Fruit fly (Drosophila melanogaster) whole organism, embryonic: ENCODE results near the gene Obp99c.

Experiments used
- Ada2b ChIP-seq: fragments of 200-800 bp; sonication (Bioruptor generic); IDR thresholded peaks from 2 replicates; pipeline ENCODE4 v1.3.6; 2022; ENCODE audit warnings: missing biosample characterization, missing genetic modification characterization
- Antp ChIP-seq: fragments of 200-800 bp; sonication (Bioruptor generic); optimal IDR thresholded peaks from 3 replicates; lab custom pipeline; 2016; ENCODE audit warnings: missing biosample characterization, missing genetic modification characterization
- Asciz ChIP-seq: fragments of 200-800 bp; sonication (Bioruptor generic); optimal IDR thresholded peaks from 2 replicates; lab custom pipeline; 2017; ENCODE audit warnings: missing biosample characterization, mild to moderate bottlenecking, missing genetic modification characterization, missing genetic modification reagents
- CG10979 ChIP-seq: fragments of 200-800 bp; sonication (Bioruptor generic); optimal IDR thresholded peaks from 2 replicates; lab custom pipeline; 2018; ENCODE audit warnings: missing biosample characterization, mild to moderate bottlenecking, missing genetic modification characterization, moderate library complexity
- CG11696 ChIP-seq: fragments of 200-800 bp; sonication (Bioruptor generic); IDR thresholded peaks from 2 replicates; pipeline ENCODE4 v1.3.6; 2022; ENCODE audit warnings: missing biosample characterization, missing genetic modification characterization
- CG12155 ChIP-seq: fragments of 200-800 bp; sonication (Bioruptor generic); optimal IDR thresholded peaks from 3 replicates; lab custom pipeline; 2016; ENCODE audit warnings: missing biosample characterization, missing genetic modification characterization
- CG12219 ChIP-seq: fragments of 200-800 bp; sonication (Bioruptor generic); optimal IDR thresholded peaks from 3 replicates; lab custom pipeline; 2018; ENCODE audit warnings: missing biosample characterization, mild to moderate bottlenecking, missing genetic modification characterization
- CG13287 ChIP-seq: fragments of 200-800 bp; sonication (Bioruptor generic); IDR thresholded peaks from 2 replicates; pipeline ENCODE4 v1.3.6; 2022; ENCODE audit warnings: missing biosample characterization, missing genetic modification characterization; ENCODE audit not compliant: partially characterized antibody
- CG15269 ChIP-seq: fragments of 200-800 bp; sonication (Bioruptor generic); optimal IDR thresholded peaks from 2 replicates; lab custom pipeline; 2018; ENCODE audit warnings: missing biosample characterization, mild to moderate bottlenecking, missing genetic modification characterization, moderate library complexity
- CG17186 ChIP-seq: fragments of 200-800 bp; sonication (Bioruptor generic); optimal IDR thresholded peaks from 3 replicates; lab custom pipeline; 2017; ENCODE audit warnings: missing biosample characterization, missing genetic modification reagents, missing genetic modification characterization
- CG18619 ChIP-seq: fragments of 200-800 bp; sonication (Bioruptor generic); optimal IDR thresholded peaks from 3 replicates; lab custom pipeline; 2017; ENCODE audit warnings: missing biosample characterization, mild to moderate bottlenecking, missing genetic modification characterization
- CG2712 ChIP-seq: fragments of 200-800 bp; optimal IDR thresholded peaks from 3 replicates; lab custom pipeline; 2019; ENCODE audit warnings: missing biosample characterization, mild to moderate bottlenecking, missing genetic modification characterization, moderate library complexity
- CG30403 ChIP-seq: fragments of 200-800 bp; sonication (Bioruptor generic); optimal IDR thresholded peaks from 3 replicates; lab custom pipeline; 2016; ENCODE audit warnings: missing biosample characterization, missing genetic modification characterization
- CG31365 ChIP-seq: fragments of 200-800 bp; sonication (Bioruptor generic); optimal IDR thresholded peaks from 2 replicates; lab custom pipeline; 2018; ENCODE audit warnings: missing biosample characterization, mild to moderate bottlenecking, missing genetic modification characterization
- CG34422 ChIP-seq: fragments of 200-800 bp; sonication (Bioruptor generic); IDR thresholded peaks from 3 replicates; pipeline ENCODE4 v1.3.6; 2022; ENCODE audit warnings: missing biosample characterization, missing genetic modification characterization
- CG4282 ChIP-seq: fragments of 200-800 bp; sonication (Bioruptor generic); optimal IDR thresholded peaks from 2 replicates; lab custom pipeline; 2016; ENCODE audit warnings: missing biosample characterization, missing genetic modification characterization
- CG5245 ChIP-seq: fragments of 200-800 bp; sonication (Bioruptor generic); optimal IDR thresholded peaks from 3 replicates; lab custom pipeline; 2016; ENCODE audit warnings: missing biosample characterization, missing genetic modification characterization
- CG6272 ChIP-seq: fragments of 200-800 bp; sonication (Bioruptor generic); IDR thresholded peaks from 2 replicates; pipeline ENCODE4 v1.3.6; 2022; ENCODE audit warnings: missing biosample characterization, missing genetic modification characterization
- CG6689 ChIP-seq: fragments of 200-800 bp; sonication (Bioruptor generic); IDR thresholded peaks from 2 replicates; pipeline ENCODE4 v1.3.6; 2022; ENCODE audit warnings: missing biosample characterization, missing genetic modification characterization
- CG7271 ChIP-seq: fragments of 200-800 bp; sonication (Bioruptor generic); optimal IDR thresholded peaks from 2 replicates; lab custom pipeline; 2018; ENCODE audit warnings: missing biosample characterization, mild to moderate bottlenecking, missing genetic modification characterization, moderate library complexity
- CG8765 ChIP-seq: fragments of 200-800 bp; sonication (Bioruptor generic); IDR thresholded peaks from 2 replicates; pipeline ENCODE4 v1.3.6; 2022; ENCODE audit warnings: missing biosample characterization, missing genetic modification characterization
- CG8924 ChIP-seq: fragments of 200-800 bp; optimal IDR thresholded peaks from 3 replicates; lab custom pipeline; 2019; ENCODE audit warnings: missing biosample characterization, mild to moderate bottlenecking, missing genetic modification characterization, moderate library complexity
- CG9727 ChIP-seq: fragments of 200-800 bp; sonication (Bioruptor generic); optimal IDR thresholded peaks from 3 replicates; lab custom pipeline; 2017; ENCODE audit warnings: missing biosample characterization, mild to moderate bottlenecking, missing genetic modification characterization
- CG9817 ChIP-seq: fragments of 200-800 bp; sonication (Bioruptor generic); optimal IDR thresholded peaks from 2 replicates; lab custom pipeline; 2018; ENCODE audit warnings: missing biosample characterization, mild to moderate bottlenecking, missing genetic modification characterization, moderate library complexity
- Camta ChIP-seq: fragments of 200-800 bp; sonication (Bioruptor generic); optimal IDR thresholded peaks from 2 replicates; lab custom pipeline; 2016; ENCODE audit warnings: missing biosample characterization, missing genetic modification characterization
- CkIIα-i1 ChIP-seq: fragments of 200-800 bp; sonication (Bioruptor generic); IDR thresholded peaks from 2 replicates; pipeline ENCODE4 v1.3.6; 2022; ENCODE audit warnings: missing biosample characterization, missing genetic modification characterization
- D19A ChIP-seq: fragments of 200-800 bp; optimal IDR thresholded peaks from 3 replicates; lab custom pipeline; 2019; ENCODE audit warnings: missing biosample characterization, mild to moderate bottlenecking, missing genetic modification characterization, moderate library complexity
- Deaf1 ChIP-seq: fragments of 200-800 bp; optimal IDR thresholded peaks from 3 replicates; lab custom pipeline; 2019; ENCODE audit warnings: missing biosample characterization, mild to moderate bottlenecking, missing genetic modification characterization, moderate library complexity
- Dip2 ChIP-seq: fragments of 200-800 bp; sonication (Bioruptor generic); IDR thresholded peaks from 2 replicates; pipeline ENCODE4 v1.3.6; 2022; ENCODE audit warnings: missing biosample characterization, missing genetic modification characterization
- Dref ChIP-seq: fragments of 200-800 bp; sonication (Bioruptor generic); IDR thresholded peaks from 2 replicates; pipeline ENCODE4 v1.3.6; 2022; ENCODE audit warnings: missing biosample characterization, missing genetic modification characterization
- Ets65A ChIP-seq: fragments of 200-800 bp; sonication (Bioruptor generic); peaks from one replicate; lab custom pipeline; 2016; ENCODE audit warnings: missing biosample characterization, missing genetic modification characterization
- GATAe ChIP-seq: fragments of 200-800 bp; sonication (Bioruptor generic); conservative IDR thresholded peaks from 2 replicates; pipeline ENCODE4 v1.3.6; 2022; ENCODE audit warnings: missing biosample characterization, missing genetic modification characterization
- Gug ChIP-seq: fragments of 200-800 bp; sonication (Bioruptor generic); IDR thresholded peaks from 4 replicates; pipeline ENCODE4 v1.3.6; 2022; ENCODE audit warnings: missing biosample characterization, missing genetic modification characterization
- MBD-R2 ChIP-seq: fragments of 200-800 bp; sonication (Bioruptor generic); IDR thresholded peaks from 2 replicates; pipeline ENCODE4 v1.3.6; 2022; ENCODE audit warnings: missing biosample characterization, missing genetic modification characterization
- Max ChIP-seq: fragments of 200-800 bp; sonication (Bioruptor generic); optimal IDR thresholded peaks from 2 replicates; lab custom pipeline; 2016; ENCODE audit warnings: missing biosample characterization, mild to moderate bottlenecking, missing genetic modification characterization
- Meics ChIP-seq: fragments of 200-800 bp; sonication (Bioruptor generic); optimal IDR thresholded peaks from 2 replicates; lab custom pipeline; 2017; ENCODE audit warnings: missing biosample characterization, mild to moderate bottlenecking, missing genetic modification characterization
- Myb ChIP-seq: fragments of 200-800 bp; sonication (Bioruptor generic); optimal IDR thresholded peaks from 2 replicates; lab custom pipeline; 2016; ENCODE audit warnings: missing biosample characterization, missing genetic modification characterization
- Nf-YA ChIP-seq: fragments of 200-800 bp; sonication (Bioruptor generic); IDR thresholded peaks from 2 replicates; pipeline ENCODE4 v1.3.6; 2022; ENCODE audit warnings: missing biosample characterization, missing genetic modification characterization
- Ptx1 ChIP-seq: fragments of 200-800 bp; sonication (Bioruptor generic); IDR thresholded peaks from 2 replicates; pipeline ENCODE4 v1.3.6; 2022; ENCODE audit warnings: missing biosample characterization, missing genetic modification characterization
- Sin3A ChIP-seq: fragments of >200 bp; optimal IDR thresholded peaks from 2 replicates; lab custom pipeline; 2018
- YL-1 ChIP-seq: fragments of 200-800 bp; sonication (Bioruptor generic); optimal IDR thresholded peaks from 3 replicates; lab custom pipeline; 2017; ENCODE audit warnings: missing biosample characterization, mild to moderate bottlenecking, missing genetic modification characterization
- amos ChIP-seq: fragments of 200-800 bp; sonication (Bioruptor generic); IDR thresholded peaks from 2 replicates; pipeline ENCODE4 v1.3.6; 2022; ENCODE audit warnings: missing biosample characterization, missing genetic modification characterization; ENCODE audit not compliant: partially characterized antibody
- bab2 ChIP-seq: fragments of 200-800 bp; sonication (Bioruptor generic); optimal IDR thresholded peaks from 2 replicates; lab custom pipeline; 2016; ENCODE audit warnings: missing biosample characterization, missing genetic modification characterization
- bbx ChIP-seq: fragments of 200-800 bp; sonication (Bioruptor generic); IDR thresholded peaks from 2 replicates; pipeline ENCODE4 v1.3.6; 2022; ENCODE audit warnings: missing biosample characterization, missing genetic modification characterization; ENCODE audit not compliant: partially characterized antibody
- ems ChIP-seq: fragments of 200-800 bp; sonication (Bioruptor generic); optimal IDR thresholded peaks from 3 replicates; lab custom pipeline; 2016; ENCODE audit warnings: missing biosample characterization, missing genetic modification characterization
- exex ChIP-seq: fragments of 200-800 bp; sonication (Bioruptor generic); optimal IDR thresholded peaks from 4 replicates; lab custom pipeline; 2018; ENCODE audit warnings: missing biosample characterization, mild to moderate bottlenecking, missing genetic modification characterization, moderate library complexity
- h ChIP-seq: fragments of >200 bp; optimal IDR thresholded peaks from 2 replicates; lab custom pipeline; 2017
- nerfin-2 ChIP-seq: fragments of 200-800 bp; sonication (Bioruptor generic); IDR thresholded peaks from 2 replicates; pipeline ENCODE4 v1.3.6; 2022; ENCODE audit warnings: missing biosample characterization, missing genetic modification characterization; ENCODE audit not compliant: partially characterized antibody
- nom ChIP-seq: fragments of 200-800 bp; sonication (Bioruptor generic); optimal IDR thresholded peaks from 2 replicates; lab custom pipeline; 2017; ENCODE audit warnings: missing biosample characterization, missing genetic modification characterization, mild to moderate bottlenecking, moderate library complexity, missing genetic modification reagents
- pum ChIP-seq: fragments of 200-800 bp; sonication (Bioruptor generic); optimal IDR thresholded peaks from 2 replicates; lab custom pipeline; 2016; ENCODE audit warnings: missing biosample characterization, missing genetic modification characterization
- so ChIP-seq: fragments of 200-800 bp; sonication (Bioruptor generic); IDR thresholded peaks from 3 replicates; pipeline ENCODE4 v1.3.6; 2022; ENCODE audit warnings: missing biosample characterization, missing genetic modification characterization
- sug ChIP-seq: fragments of 200-800 bp; optimal IDR thresholded peaks from 2 replicates; lab custom pipeline; 2019; ENCODE audit warnings: missing biosample characterization, mild to moderate bottlenecking, missing genetic modification characterization, moderate library complexity
- tio ChIP-seq: fragments of 200-800 bp; sonication (Bioruptor generic); optimal IDR thresholded peaks from 2 replicates; lab custom pipeline; 2017; ENCODE audit warnings: missing biosample characterization, missing genetic modification characterization, inconsistent platforms

Gene Obp99c

dm6 chr3R:29711434-29711833, 22.3 kb upstream of the Obp99c start (continued):
- TF ChIP-seq exex = no peak
- TF ChIP-seq bbx (GFP tag; lab: Robert Waterston, UW) = no peak
- TF ChIP-seq CG8765 (GFP tag; lab: Robert Waterston, UW) = no peak
- no peak for TF ChIP-seq Nf-YA (GFP tag; lab: Robert Waterston, UW)
- no peak for TF ChIP-seq GATAe (GFP tag; lab: Robert Waterston, UW)
- no peak for TF ChIP-seq sug
- no peak for TF ChIP-seq CG18619
- TF ChIP-seq Max = no peak
- no peak for TF ChIP-seq tio
- 0 out of 3 replicates have a peak, but pooled peaks have one; percentile 30 for TF ChIP-seq CG34422 (GFP tag; lab: Robert Waterston, UW)
- no peak for TF ChIP-seq CG12219 (GFP tag; lab: Kevin White, UChicago)
- TF ChIP-seq Gug (GFP tag; lab: Robert Waterston, UW) = no peak
- TF ChIP-seq CG9727 (GFP tag; lab: Kevin White, UChicago) = peak; percentile 5
- TF ChIP-seq Sin3A (lab: Kevin White, UChicago) = no peak
- TF ChIP-seq CG5245 = no peak
- no peak for TF ChIP-seq CG9817 (tag; lab: Kevin White, UChicago)
- TF ChIP-seq CG12155 = no peak
- no peak for TF ChIP-seq so (GFP tag; lab: Robert Waterston, UW)
- no peak for TF ChIP-seq amos (GFP tag; lab: Robert Waterston, UW)
- TF ChIP-seq CG6689 (GFP tag; lab: Robert Waterston, UW) = 0 out of 2 replicates have a peak, but pooled peaks have one; percentile 5
- no peak for TF ChIP-seq pum (GFP tag; lab: Kevin White, UChicago)
- TF ChIP-seq Ets65A (GFP tag; lab: Kevin White, UChicago) = no peak
- no peak for TF ChIP-seq CkIIα-i1 (GFP tag; lab: Robert Waterston, UW)
- no peak for TF ChIP-seq D19A
- TF ChIP-seq Ada2b (GFP tag; lab: Robert Waterston, UW) = 0 out of 2 replicates have a peak, but pooled peaks have one; percentile 15
- TF ChIP-seq nerfin-2 = no peak
- no peak for TF ChIP-seq CG31365 (tag; lab: Kevin White, UChicago)
- no peak for TF ChIP-seq h (lab: Kevin White, UChicago)
- TF ChIP-seq CG4282 (GFP tag; lab: Kevin White, UChicago) = no peak
- TF ChIP-seq Camta = peak; percentile 2
- no peak for TF ChIP-seq Meics (GFP tag; lab: Kevin White, UChicago)
- no peak for TF ChIP-seq CG6272 (GFP tag; lab: Robert Waterston, UW)
- TF ChIP-seq Antp (GFP tag; lab: Kevin White, UChicago) = no peak
- TF ChIP-seq Dref (GFP tag; lab: Robert Waterston, UW) = no peak
- no peak for TF ChIP-seq CG11696 (GFP tag; lab: Robert Waterston, UW)
- TF ChIP-seq CG10979 (tag; lab: Kevin White, UChicago) = peak; percentile 11
- TF ChIP-seq CG7271 (tag; lab: Kevin White, UChicago) = no peak
- no peak for TF ChIP-seq ems
- TF ChIP-seq nom = no peak
- no peak for TF ChIP-seq Deaf1 (tag; lab: Kevin White, UChicago)
- no peak for TF ChIP-seq CG13287 (GFP tag; lab: Robert Waterston, UW)
- TF ChIP-seq YL-1 (GFP tag; lab: Kevin White, UChicago) = no peak
- TF ChIP-seq CG2712 (tag; lab: Kevin White, UChicago) = peak; percentile 14
- TF ChIP-seq Ptx1 (GFP tag; lab: Robert Waterston, UW) = peak; percentile 33; the same call in 1 of the 2 replicates
- TF ChIP-seq CG15269 (tag; lab: Kevin White, UChicago) = no peak
- no peak for TF ChIP-seq Dip2 (GFP tag; lab: Robert Waterston, UW)
- TF ChIP-seq CG8924 (tag; lab: Kevin White, UChicago) = no peak
- no peak for TF ChIP-seq bab2 (GFP tag; lab: Kevin White, UChicago)
- TF ChIP-seq Asciz = no peak
- no peak for TF ChIP-seq MBD-R2 (GFP tag; lab: Robert Waterston, UW)
- TF ChIP-seq CG17186 (GFP tag; lab: Kevin White, UChicago) = no peak
- TF ChIP-seq CG30403 = no peak
- TF ChIP-seq Myb = no peak
